Worm (Caenorhabditis elegans) whole organism, L4 larva: ENCODE data around the gene kcc-3.

Source experiments
- D1046.2 ChIP-seq: fragments of 200-800 bp; sonication (Bioruptor generic); IDR thresholded peaks from 2 replicates; pipeline ENCODE4 v1.3.6; 2022; ENCODE audit warnings: missing genetic modification characterization, missing compliant biosample characterization
- F37D6.2 ChIP-seq: sonication (generic microtip); optimal IDR thresholded peaks from 2 replicates; lab custom pipeline; 2016; ENCODE audit warnings: mild to moderate bottlenecking, missing genetic modification characterization, missing compliant biosample characterization
- F44E2.7 ChIP-seq: fragments of 200-800 bp; sonication (Bioruptor generic); IDR thresholded peaks from 2 replicates; pipeline ENCODE4 v2.1.2; 2022; ENCODE audit warnings: missing genetic modification characterization, missing compliant biosample characterization
- T20F7.1 ChIP-seq: fragments of 200-800 bp; sonication (Bioruptor generic); optimal IDR thresholded peaks from 2 replicates; lab custom pipeline; 2018; ENCODE audit warnings: mild to moderate bottlenecking, missing genetic modification characterization, missing compliant biosample characterization
- Y48G9A.11 ChIP-seq: fragments of 200-800 bp; sonication (Bioruptor generic); IDR thresholded peaks from 2 replicates; pipeline ENCODE4 v1.3.6; 2022; ENCODE audit warnings: missing genetic modification reagents, missing genetic modification characterization, missing compliant biosample characterization
- Y5F2A.4 ChIP-seq: fragments of 200-800 bp; sonication (Bioruptor generic); optimal IDR thresholded peaks from 2 replicates; lab custom pipeline; 2018; ENCODE audit warnings: mild to moderate bottlenecking, missing genetic modification characterization, missing compliant biosample characterization
- Y75B8A.6 ChIP-seq: fragments of 200-800 bp; sonication (Bioruptor generic); IDR thresholded peaks from 2 replicates; pipeline ENCODE4 v1.3.6; 2022; ENCODE audit warnings: missing genetic modification reagents, missing genetic modification characterization, missing compliant biosample characterization
- ZK337.2 ChIP-seq: fragments of 200-800 bp; sonication (Bioruptor generic); IDR thresholded peaks from 2 replicates; pipeline ENCODE4 v1.3.6; 2022; ENCODE audit warnings: missing genetic modification reagents, missing genetic modification characterization, missing compliant biosample characterization
- aha-1 ChIP-seq: fragments of 150-350 bp; peaks from one replicate; lab custom pipeline; 2014; ENCODE audit warnings: missing biosample characterization, missing genetic modification characterization
- ama-1 ChIP-seq: fragments of 150-350 bp; optimal IDR thresholded peaks from 2 replicates; lab custom pipeline; 2014; ENCODE audit warnings: inconsistent platforms, mixed read lengths
- ceh-44 ChIP-seq: fragments of 200-800 bp; sonication (Bioruptor generic); IDR thresholded peaks from 2 replicates; pipeline ENCODE4 v1.3.6; 2022; ENCODE audit warnings: missing genetic modification reagents, missing genetic modification characterization, missing compliant biosample characterization
- ctbp-1 ChIP-seq: fragments of 200-800 bp; sonication (Bioruptor generic); IDR thresholded peaks from 2 replicates; pipeline ENCODE4 v1.3.6; 2022; ENCODE audit warnings: missing genetic modification reagents, missing genetic modification characterization, missing compliant biosample characterization
- daf-19 ChIP-seq: fragments of 200-800 bp; sonication (Bioruptor generic); conservative IDR thresholded peaks from 2 replicates; pipeline ENCODE4 v1.3.6; 2022; ENCODE audit warnings: missing genetic modification characterization, missing compliant biosample characterization
- daf-8 ChIP-seq: fragments of 200-800 bp; sonication (Bioruptor generic); IDR thresholded peaks from 2 replicates; pipeline ENCODE4 v1.3.6; 2022; ENCODE audit warnings: missing genetic modification characterization, missing compliant biosample characterization
- dmd-6 ChIP-seq: fragments of 200-800 bp; sonication (Bioruptor generic); IDR thresholded peaks from 2 replicates; pipeline ENCODE4 v1.3.6; 2022; ENCODE audit warnings: missing genetic modification reagents, missing genetic modification characterization, missing compliant biosample characterization
- dmd-9 ChIP-seq: fragments of 200-800 bp; sonication (Bioruptor generic); IDR thresholded peaks from 2 replicates; pipeline ENCODE4 v1.3.6; 2022; ENCODE audit warnings: missing genetic modification reagents, missing genetic modification characterization, missing compliant biosample characterization
- dve-1 ChIP-seq: sonication (generic microtip); optimal IDR thresholded peaks from 2 replicates; lab custom pipeline; 2017; ENCODE audit warnings: antibody characterized with exemption, mild to moderate bottlenecking, missing genetic modification characterization, missing compliant biosample characterization; ENCODE audit not compliant: insufficient read depth
- fkh-10 ChIP-seq: fragments of 150-350 bp; optimal IDR thresholded peaks from 2 replicates; lab custom pipeline; 2014; ENCODE audit warnings: missing biosample characterization, missing genetic modification reagents, missing genetic modification characterization
- hlh-30 ChIP-seq: sonication (generic microtip); optimal IDR thresholded peaks from 2 replicates; lab custom pipeline; 2017; ENCODE audit warnings: antibody characterized with exemption, mild to moderate bottlenecking, missing genetic modification characterization, missing compliant biosample characterization; ENCODE audit not compliant: insufficient read depth
- lim-7 ChIP-seq: fragments of 200-800 bp; sonication (Bioruptor generic); IDR thresholded peaks from 2 replicates; pipeline ENCODE4 v1.3.6; 2022; ENCODE audit warnings: missing genetic modification characterization, missing compliant biosample characterization
- lin-29 ChIP-seq: fragments of 200-800 bp; sonication (Bioruptor generic); IDR thresholded peaks from 2 replicates; pipeline ENCODE4 v1.3.6; 2022; ENCODE audit warnings: missing genetic modification reagents, missing genetic modification characterization, missing compliant biosample characterization
- lin-38 ChIP-seq: fragments of 200-800 bp; sonication (Bioruptor generic); IDR thresholded peaks from 2 replicates; pipeline ENCODE4 v1.3.6; 2022; ENCODE audit warnings: missing genetic modification reagents, missing genetic modification characterization, missing compliant biosample characterization
- lin-39 ChIP-seq: fragments of 150-350 bp; optimal IDR thresholded peaks from 2 replicates; lab custom pipeline; 2014; ENCODE audit warnings: missing biosample characterization, missing genetic modification reagents, missing genetic modification characterization
- madf-9 ChIP-seq: fragments of 200-800 bp; sonication (Bioruptor generic); conservative IDR thresholded peaks from 2 replicates; pipeline ENCODE4 v1.3.6; 2022; ENCODE audit warnings: missing genetic modification reagents, missing genetic modification characterization, missing compliant biosample characterization
- mdl-1 ChIP-seq, 2 experiments: fragments of 150-350 bp in 1 of 2; sonication (generic microtip) in 1 of 2; optimal IDR thresholded peaks; 2 replicates each; lab custom pipeline; 2014 to 2017; ENCODE audit warnings: missing biosample characterization in 2 of 2, missing genetic modification characterization in 2 of 2
- mdt-29 ChIP-seq: fragments of 200-800 bp; sonication (Bioruptor generic); IDR thresholded peaks from 2 replicates; pipeline ENCODE4 v1.3.6; 2022; ENCODE audit warnings: missing genetic modification reagents, missing genetic modification characterization, missing compliant biosample characterization
- mep-1 ChIP-seq: fragments of 150-350 bp; sonication (generic microtip); optimal IDR thresholded peaks from 3 replicates; lab custom pipeline; 2014; ENCODE audit warnings: missing biosample characterization, missing genetic modification characterization
- mxl-3 ChIP-seq: fragments of 200-800 bp; sonication (Bioruptor generic); optimal IDR thresholded peaks from 2 replicates; lab custom pipeline; 2018; ENCODE audit warnings: mild to moderate bottlenecking, missing genetic modification characterization, missing compliant biosample characterization
- nhr-10 ChIP-seq: fragments of 150-350 bp; optimal IDR thresholded peaks from 2 replicates; lab custom pipeline; 2014; ENCODE audit warnings: missing biosample characterization, missing genetic modification characterization
- nhr-11 ChIP-seq: fragments of 150-350 bp; optimal IDR thresholded peaks from 2 replicates; lab custom pipeline; 2014; ENCODE audit warnings: missing biosample characterization, missing genetic modification characterization
- nhr-111 ChIP-seq: fragments of 200-800 bp; sonication (Bioruptor generic); optimal IDR thresholded peaks from 2 replicates; lab custom pipeline; 2018; ENCODE audit warnings: mild to moderate bottlenecking, missing genetic modification characterization, missing compliant biosample characterization
- nhr-237 ChIP-seq: sonication (generic microtip); optimal IDR thresholded peaks from 2 replicates; lab custom pipeline; 2017; ENCODE audit warnings: missing biosample characterization, missing genetic modification characterization
- nhr-41 ChIP-seq: fragments of 200-800 bp; sonication (Bioruptor generic); IDR thresholded peaks from 2 replicates; pipeline ENCODE4 v1.3.6; 2022; ENCODE audit warnings: missing genetic modification reagents, missing genetic modification characterization, missing compliant biosample characterization
- nhr-48 ChIP-seq: sonication (generic microtip); optimal IDR thresholded peaks from 2 replicates; lab custom pipeline; 2016; ENCODE audit warnings: mild to moderate bottlenecking, missing genetic modification characterization, missing compliant biosample characterization
- nhr-6 ChIP-seq: fragments of 150-350 bp; optimal IDR thresholded peaks from 2 replicates; lab custom pipeline; 2014; ENCODE audit warnings: missing biosample characterization, missing genetic modification characterization
- nhr-77 ChIP-seq: fragments of 150-350 bp; optimal IDR thresholded peaks from 2 replicates; lab custom pipeline; 2014; ENCODE audit warnings: missing biosample characterization, missing genetic modification characterization
- php-3 ChIP-seq: fragments of 200-800 bp; sonication (Bioruptor generic); IDR thresholded peaks from 2 replicates; pipeline ENCODE4 v1.3.6; 2022; ENCODE audit warnings: missing genetic modification reagents, missing genetic modification characterization, missing compliant biosample characterization
- saeg-2 ChIP-seq: fragments of 200-800 bp; sonication (Bioruptor generic); IDR thresholded peaks from 2 replicates; pipeline ENCODE4 v1.3.6; 2022; ENCODE audit warnings: missing genetic modification reagents, missing genetic modification characterization, missing compliant biosample characterization
- sdz-12 ChIP-seq: fragments of 200-800 bp; sonication (Bioruptor generic); optimal IDR thresholded peaks from 2 replicates; lab custom pipeline; 2018; ENCODE audit warnings: mild to moderate bottlenecking, missing genetic modification characterization, missing compliant biosample characterization
- skn-1 ChIP-seq: fragments of 150-350 bp; optimal IDR thresholded peaks from 2 replicates; lab custom pipeline; 2014; ENCODE audit warnings: missing biosample characterization, missing genetic modification characterization
- snpc-4 ChIP-seq: fragments of 150-350 bp; optimal IDR thresholded peaks from 2 replicates; lab custom pipeline; 2014; ENCODE audit warnings: missing biosample characterization, missing genetic modification characterization
- unc-62 ChIP-seq, 3 experiments: fragments of 150-350 bp in 1 of 3; sonication (generic microtip); optimal IDR thresholded peaks in 2 of 3; peaks in 1 of 3; 1 replicate in 1 of 3; 2 replicates in 2 of 3; lab custom pipeline; 2014 to 2017; ENCODE audit warnings: missing biosample characterization in 3 of 3, missing genetic modification characterization in 3 of 3, missing genetic modification reagents in 3 of 3, missing genotype in 1 of 3
- vab-7 ChIP-seq: fragments of 200-800 bp; sonication (Bioruptor generic); IDR thresholded peaks from 2 replicates; pipeline ENCODE4 v1.3.6; 2022; ENCODE audit warnings: missing genetic modification reagents, missing genetic modification characterization, missing compliant biosample characterization
- zag-1 ChIP-seq: fragments of 150-350 bp; optimal IDR thresholded peaks from 2 replicates; lab custom pipeline; 2014; ENCODE audit warnings: missing biosample characterization, missing genetic modification characterization
- zfp-3 ChIP-seq: fragments of 200-800 bp; sonication (Bioruptor generic); conservative IDR thresholded peaks from 2 replicates; pipeline ENCODE4 v1.3.6; 2022; ENCODE audit warnings: missing genetic modification reagents, missing genetic modification characterization, missing compliant biosample characterization
- ztf-11 ChIP-seq: fragments of 150-350 bp; optimal IDR thresholded peaks from 2 replicates; lab custom pipeline; 2014; ENCODE audit warnings: missing biosample characterization, missing genetic modification characterization
- ztf-7 ChIP-seq: fragments of 150-350 bp; optimal IDR thresholded peaks from 2 replicates; lab custom pipeline; 2014; ENCODE audit warnings: missing biosample characterization, missing genetic modification characterization

The kcc-3 gene

ce11 chrII:7396081-7396480 lies 38.0 kb downstream of the kcc-3 start:
- TF ChIP-seq sdz-12 (GFP tag; lab: Kevin White, UChicago) (no peak), aha-1 (tag; lab: Kevin White, UChicago) (peak; percentile 21), unc-62 (GFP tag; optimal IDR thresholded peaks at IDR 0.05 in 1 of 2; lab: Kevin White, UChicago) (peak in 1 of 2 experiments; percentile 98), unc-62 (tag; optimal IDR thresholded peaks at IDR 0.05; lab: Kevin White, UChicago) (no peak)

ce11 chrII:7394690-7395054 lies 39.4 kb downstream of the kcc-3 start, which contains the start of gene bath-44:
TSS of gene bath-44 (plus strand) at chrII:7394955.
- TF ChIP-seq ceh-44 (GFP tag; lab: Robert Waterston, UW) (no peak), lim-7 (0 out of 2 replicates have a peak, but pooled peaks have one; percentile 3)

ce11 chrII:7393922-7394689 lies 40.0 kb downstream of the kcc-3 start:
- TF ChIP-seq Y48G9A.11, result no peak
- no peak for TF ChIP-seq php-3
- no peak for TF ChIP-seq Y75B8A.6 (GFP tag; lab: Robert Waterston, UW)
- TF ChIP-seq saeg-2 (GFP tag; lab: Robert Waterston, UW), result no peak
- TF ChIP-seq vab-7 (GFP tag; lab: Robert Waterston, UW), result no peak
- TF ChIP-seq nhr-41 (GFP tag; lab: Robert Waterston, UW), result no peak
- TF ChIP-seq nhr-10 (tag; lab: Kevin White, UChicago), result no peak
- TF ChIP-seq mxl-3, result no peak
- no peak for TF ChIP-seq ztf-7 (tag; lab: Kevin White, UChicago)
- TF ChIP-seq madf-9 (GFP tag; lab: Robert Waterston, UW), result no peak
- no peak for TF ChIP-seq skn-1
- TF ChIP-seq mep-1, result no peak
- no peak for TF ChIP-seq lin-29 (GFP tag; lab: Robert Waterston, UW)
- TF ChIP-seq dmd-9 (GFP tag; lab: Robert Waterston, UW), result no peak
- TF ChIP-seq lin-39 (tag; lab: Kevin White, UChicago), result no peak
- TF ChIP-seq T20F7.1 (GFP tag; lab: Kevin White, UChicago), result peak; percentile 16
- no peak for TF ChIP-seq lin-38
- no peak for TF ChIP-seq mdl-1 (tag; optimal IDR thresholded peaks at IDR 0.05; lab: Kevin White, UChicago)
- no peak for TF ChIP-seq nhr-77 (tag; lab: Kevin White, UChicago)
- no peak for TF ChIP-seq fkh-10 (GFP tag; lab: Kevin White, UChicago)
- no peak for TF ChIP-seq sdz-12 (GFP tag; lab: Kevin White, UChicago)
- TF ChIP-seq daf-19 (GFP tag; lab: Robert Waterston, UW), result no peak
- no peak for TF ChIP-seq zfp-3 (GFP tag; lab: Robert Waterston, UW)
- no peak for TF ChIP-seq nhr-111 (GFP tag; lab: Kevin White, UChicago)
- TF ChIP-seq dve-1 (tag; lab: Kevin White, UChicago), result peak; percentile 8
- TF ChIP-seq ama-1 (lab: Kevin White, UChicago), result no peak
- TF ChIP-seq F44E2.7 (GFP tag; lab: Robert Waterston, UW), result no peak
- no peak for TF ChIP-seq daf-8
- TF ChIP-seq ztf-11, result no peak
- no peak for TF ChIP-seq nhr-6
- no peak for TF ChIP-seq nhr-237 (tag; lab: Kevin White, UChicago)
- no peak for TF ChIP-seq F37D6.2
- no peak for TF ChIP-seq nhr-48 (tag; lab: Kevin White, UChicago)
- TF ChIP-seq mdt-29 (GFP tag; lab: Robert Waterston, UW), result no peak
- TF ChIP-seq ZK337.2 (GFP tag; lab: Robert Waterston, UW), result no peak
- TF ChIP-seq aha-1 (tag; lab: Kevin White, UChicago), result peak; percentile 98
- no peak for TF ChIP-seq zag-1 (tag; lab: Kevin White, UChicago)
- TF ChIP-seq Y5F2A.4 (GFP tag; lab: Kevin White, UChicago), result no peak
- 0 out of 2 replicates have a peak, but pooled peaks have one; percentile 11 for TF ChIP-seq dmd-6 (GFP tag; lab: Robert Waterston, UW)
- no peak for TF ChIP-seq nhr-11
- no peak for TF ChIP-seq D1046.2 (GFP tag; lab: Robert Waterston, UW)
- no peak for TF ChIP-seq ctbp-1 (GFP tag; lab: Robert Waterston, UW)
- peak; percentile 81 for TF ChIP-seq hlh-30 (tag; lab: Kevin White, UChicago)
- TF ChIP-seq snpc-4 (tag; lab: Kevin White, UChicago), result no peak
